Worm (Caenorhabditis elegans) whole organism, L2 larva: ENCODE results near the gene H14N18.2.

Experiments
- aly-2 ChIP-seq: fragments of 150-350 bp; optimal IDR thresholded peaks from 2 replicates; lab custom pipeline; 2014; ENCODE audit warnings: missing biosample characterization, missing genetic modification characterization
- nhr-12 ChIP-seq: fragments of 150-350 bp; optimal IDR thresholded peaks from 2 replicates; lab custom pipeline; 2014; ENCODE audit warnings: missing biosample characterization, missing genetic modification characterization
- nhr-77 ChIP-seq: fragments of 150-350 bp; optimal IDR thresholded peaks from 2 replicates; lab custom pipeline; 2014; ENCODE audit warnings: missing biosample characterization, missing genetic modification characterization
- sem-4 ChIP-seq: fragments of 150-350 bp; optimal IDR thresholded peaks from 2 replicates; lab custom pipeline; 2014; ENCODE audit warnings: missing biosample characterization, missing genetic modification reagents, missing genetic modification characterization

DNA sequence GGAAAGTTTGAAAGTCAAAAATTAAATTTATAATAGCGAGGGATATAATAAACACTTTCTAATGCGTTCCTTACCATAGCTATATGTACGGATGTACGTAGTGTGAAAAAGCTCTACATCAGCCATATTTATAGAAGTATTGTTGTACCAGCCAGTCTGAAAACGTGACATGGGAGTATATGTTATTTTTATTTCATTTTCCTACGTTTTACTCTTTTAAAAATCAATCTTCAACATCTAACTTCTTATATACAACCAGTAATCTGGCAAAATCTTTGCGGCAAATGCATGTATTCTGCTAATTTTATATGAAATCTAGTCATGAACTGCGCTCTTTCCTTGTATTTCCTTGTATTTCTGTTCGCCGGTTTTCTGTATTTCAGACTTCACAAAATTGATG is at the start of gene H14N18.2:
- TF ChIP-seq nhr-77 (tag; lab: Kevin White, UChicago) (no peak), nhr-12 (tag; lab: Kevin White, UChicago) (no peak), sem-4 (tag; lab: Kevin White, UChicago) (no peak), aly-2 (tag; lab: Kevin White, UChicago) (no peak)
